Worm (Caenorhabditis elegans): ENCODE data around the gene Y57E12AL.2.

DNA sequence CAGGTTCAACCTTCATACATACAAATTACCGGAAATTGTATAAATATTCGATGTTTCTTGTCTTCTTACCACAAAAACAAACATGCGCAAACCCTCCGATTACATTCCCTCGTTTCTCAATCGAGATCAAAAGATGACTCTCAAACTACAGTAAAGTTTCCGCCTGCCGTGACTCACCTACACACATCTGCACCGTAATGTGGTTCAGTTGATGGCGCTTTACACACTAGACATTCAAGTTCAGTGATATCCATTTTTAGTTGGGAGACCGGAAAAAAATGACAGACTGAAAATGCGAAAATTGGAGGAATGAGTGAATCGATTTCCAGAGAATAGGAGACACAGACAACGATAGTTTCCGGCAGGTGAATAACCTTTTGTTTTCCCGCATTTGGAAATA, 33.4 kb downstream of the Y57E12AL.2 start, which contains the start of gene nhr-286:
- TF ChIP-seq rnt-1 (tag; optimal IDR thresholded peaks at IDR 0.05) (no peak), nhr-11 (tag; optimal IDR thresholded peaks at IDR 0.05) (no peak), blmp-1 (tag; optimal IDR thresholded peaks at IDR 0.05) (no peak), lsy-2 (tag; optimal IDR thresholded peaks at IDR 0.05) (no peak), sptf-1 (tag; optimal IDR thresholded peaks at IDR 0.05) (no peak), nhr-77 (tag; optimal IDR thresholded peaks at IDR 0.05) (no peak), ces-1 (GFP tag; optimal IDR thresholded peaks at IDR 0.05) (no peak), grh-1 (GFP tag; IDR thresholded peaks at IDR 0.05) (no peak), elt-2 (tag; optimal IDR thresholded peaks at IDR 0.05) (no peak)

Measured in whole organism, L1 larva.